Fruit fly (Drosophila melanogaster) whole organism, embryonic: ENCODE data around the gene CG42671.
A peak's percentile ranks its signal among the peaks of the same experiment; 100 is the strongest.

ENCODE experiments used
- Asciz ChIP-seq: fragments of 200-800 bp; sonication (Bioruptor generic); optimal IDR thresholded peaks from 2 replicates; lab custom pipeline; 2017; ENCODE audit warnings: missing biosample characterization, mild to moderate bottlenecking, missing genetic modification characterization, missing genetic modification reagents
- Blimp-1 ChIP-seq: fragments of 200-800 bp; sonication (Bioruptor generic); optimal IDR thresholded peaks from 3 replicates; lab custom pipeline; 2018; ENCODE audit warnings: missing biosample characterization, missing genetic modification characterization, mild to moderate bottlenecking, moderate library complexity, missing genetic modification reagents
- Bteb2 ChIP-seq: fragments of 200-800 bp; sonication (Bioruptor generic); optimal IDR thresholded peaks from 2 replicates; lab custom pipeline; 2016; ENCODE audit warnings: missing biosample characterization, missing genetic modification characterization
- CG10267 ChIP-seq: fragments of 200-800 bp; sonication (Bioruptor generic); optimal IDR thresholded peaks from 2 replicates; lab custom pipeline; 2018; ENCODE audit warnings: missing biosample characterization, mild to moderate bottlenecking, missing genetic modification characterization, moderate library complexity
- CG10366 ChIP-seq: fragments of 200-800 bp; sonication (Bioruptor generic); IDR thresholded peaks from 2 replicates; pipeline ENCODE4 v1.3.6; 2022; ENCODE audit warnings: missing biosample characterization, missing genetic modification characterization
- CG12104 ChIP-seq: fragments of 200-800 bp; sonication (Bioruptor generic); optimal IDR thresholded peaks from 3 replicates; lab custom pipeline; 2016; ENCODE audit warnings: missing biosample characterization, missing genetic modification characterization
- CG12391 ChIP-seq: fragments of 200-800 bp; sonication (Bioruptor generic); optimal IDR thresholded peaks from 3 replicates; lab custom pipeline; 2018; ENCODE audit warnings: missing biosample characterization, mild to moderate bottlenecking, missing genetic modification characterization, moderate library complexity
- CG12942 ChIP-seq: fragments of 200-800 bp; sonication (Bioruptor generic); optimal IDR thresholded peaks from 3 replicates; lab custom pipeline; 2016; ENCODE audit warnings: missing biosample characterization, missing genetic modification characterization
- CG14014 ChIP-seq: fragments of 200-800 bp; sonication (Bioruptor generic); IDR thresholded peaks from 2 replicates; pipeline ENCODE4 v1.3.6; 2022; ENCODE audit warnings: missing biosample characterization, missing genetic modification characterization
- CG14441 ChIP-seq: fragments of 200-800 bp; sonication (Bioruptor generic); IDR thresholded peaks from 2 replicates; pipeline ENCODE4 v1.3.6; 2022; ENCODE audit warnings: missing biosample characterization, missing genetic modification characterization
- CG15269 ChIP-seq: fragments of 200-800 bp; sonication (Bioruptor generic); optimal IDR thresholded peaks from 2 replicates; lab custom pipeline; 2018; ENCODE audit warnings: missing biosample characterization, mild to moderate bottlenecking, missing genetic modification characterization, moderate library complexity
- CG1832 ChIP-seq: fragments of 200-800 bp; sonication (Bioruptor generic); optimal IDR thresholded peaks from 2 replicates; lab custom pipeline; 2017; ENCODE audit warnings: missing biosample characterization, mild to moderate bottlenecking, missing genetic modification characterization, inconsistent platforms
- CG2202 ChIP-seq: fragments of 200-800 bp; sonication (Bioruptor generic); optimal IDR thresholded peaks from 2 replicates; lab custom pipeline; 2018; ENCODE audit warnings: missing biosample characterization, mild to moderate bottlenecking, missing genetic modification characterization
- CG30020 ChIP-seq: fragments of 200-800 bp; optimal IDR thresholded peaks from 2 replicates; lab custom pipeline; 2019; ENCODE audit warnings: missing biosample characterization, mild to moderate bottlenecking, missing genetic modification characterization, moderate library complexity
- CG31224 ChIP-seq: fragments of 200-800 bp; sonication (Bioruptor generic); IDR thresholded peaks from 2 replicates; pipeline ENCODE4 v1.3.6; 2022; ENCODE audit warnings: missing biosample characterization, missing genetic modification characterization
- CG32767 ChIP-seq: fragments of 200-800 bp; sonication (Bioruptor generic); IDR thresholded peaks from 2 replicates; pipeline ENCODE4 v1.3.6; 2022; ENCODE audit warnings: missing biosample characterization, missing genetic modification characterization
- CG34224 ChIP-seq: fragments of 200-800 bp; sonication (Bioruptor generic); IDR thresholded peaks from 3 replicates; pipeline ENCODE4 v1.3.6; 2022; ENCODE audit warnings: missing biosample characterization, missing genetic modification characterization; ENCODE audit not compliant: partially characterized antibody
- CG4707 ChIP-seq: fragments of 200-800 bp; sonication (Bioruptor generic); optimal IDR thresholded peaks from 2 replicates; lab custom pipeline; 2018; ENCODE audit warnings: missing biosample characterization, mild to moderate bottlenecking, missing genetic modification characterization, moderate library complexity
- CG7963 ChIP-seq: fragments of 200-800 bp; sonication (Bioruptor generic); IDR thresholded peaks from 3 replicates; pipeline ENCODE4 v1.3.6; 2022; ENCODE audit warnings: missing biosample characterization, missing genetic modification characterization; ENCODE audit not compliant: partially characterized antibody
- CG8944 ChIP-seq: fragments of 200-800 bp; sonication (Bioruptor generic); optimal IDR thresholded peaks from 3 replicates; lab custom pipeline; 2016; ENCODE audit warnings: missing biosample characterization, missing genetic modification characterization
- D19A ChIP-seq: fragments of 200-800 bp; optimal IDR thresholded peaks from 3 replicates; lab custom pipeline; 2019; ENCODE audit warnings: missing biosample characterization, mild to moderate bottlenecking, missing genetic modification characterization, moderate library complexity
- Dbx ChIP-seq: fragments of 200-800 bp; sonication (Bioruptor generic); IDR thresholded peaks from 3 replicates; pipeline ENCODE4 v1.3.6; 2022; ENCODE audit warnings: missing biosample characterization, missing genetic modification characterization
- Drgx ChIP-seq: fragments of 200-800 bp; sonication (Bioruptor generic); IDR thresholded peaks from 2 replicates; pipeline ENCODE4 v1.3.6; 2022; ENCODE audit warnings: missing biosample characterization, missing genetic modification characterization
- E2f1 ChIP-seq: fragments of 200-800 bp; sonication (Bioruptor generic); IDR thresholded peaks from 2 replicates; pipeline ENCODE4 v1.3.6; 2022; ENCODE audit warnings: missing biosample characterization, missing genetic modification characterization
- Fer3 ChIP-seq: fragments of 200-800 bp; sonication (Bioruptor generic); optimal IDR thresholded peaks from 2 replicates; lab custom pipeline; 2018; ENCODE audit warnings: missing biosample characterization, mild to moderate bottlenecking, missing genetic modification characterization, moderate library complexity
- HLH3B ChIP-seq: fragments of 200-800 bp; sonication (Bioruptor generic); IDR thresholded peaks from 2 replicates; pipeline ENCODE4 v1.3.6; 2022; ENCODE audit warnings: missing biosample characterization, missing genetic modification characterization
- Hr51 ChIP-seq, 2 experiments: fragments of 200-800 bp; sonication (Bioruptor generic); optimal IDR thresholded peaks; 2 replicates in 1 of 2; 3 replicates in 1 of 2; lab custom pipeline; 2016 to 2018; ENCODE audit warnings: missing biosample characterization in 2 of 2, missing genetic modification characterization in 2 of 2, mild to moderate bottlenecking in 1 of 2, moderate library complexity in 1 of 2
- Kr ChIP-seq: fragments of 200-800 bp; sonication (Bioruptor generic); optimal IDR thresholded peaks from 2 replicates; lab custom pipeline; 2017; ENCODE audit warnings: missing biosample characterization, mild to moderate bottlenecking, missing genetic modification characterization
- NFAT ChIP-seq: fragments of 200-800 bp; sonication (Bioruptor generic); IDR thresholded peaks from 2 replicates; pipeline ENCODE4 v1.3.6; 2022; ENCODE audit warnings: missing biosample characterization, missing genetic modification characterization
- Poxn ChIP-seq: fragments of 200-800 bp; sonication (Bioruptor generic); IDR thresholded peaks from 2 replicates; pipeline ENCODE4 v1.3.6; 2022; ENCODE audit warnings: missing biosample characterization, missing genetic modification characterization
- Xbp1 ChIP-seq: fragments of 200-800 bp; sonication (Bioruptor generic); optimal IDR thresholded peaks from 3 replicates; lab custom pipeline; 2016; ENCODE audit warnings: missing biosample characterization, mild to moderate bottlenecking, missing genetic modification characterization
- az2 ChIP-seq: fragments of 200-800 bp; sonication (Bioruptor generic); optimal IDR thresholded peaks from 3 replicates; lab custom pipeline; 2016; ENCODE audit warnings: missing biosample characterization, missing genetic modification characterization
- bbx ChIP-seq: fragments of 200-800 bp; sonication (Bioruptor generic); IDR thresholded peaks from 2 replicates; pipeline ENCODE4 v1.3.6; 2022; ENCODE audit warnings: missing biosample characterization, missing genetic modification characterization; ENCODE audit not compliant: partially characterized antibody
- chn ChIP-seq: fragments of 200-800 bp; sonication (Bioruptor generic); optimal IDR thresholded peaks from 2 replicates; lab custom pipeline; 2016; ENCODE audit warnings: missing biosample characterization, missing genetic modification characterization
- disco-r ChIP-seq: fragments of 200-800 bp; sonication (Bioruptor generic); optimal IDR thresholded peaks from 2 replicates; lab custom pipeline; 2016; ENCODE audit warnings: missing biosample characterization, missing genetic modification characterization
- dm ChIP-seq: fragments of 200-800 bp; sonication (Bioruptor generic); optimal IDR thresholded peaks from 3 replicates; lab custom pipeline; 2016; ENCODE audit warnings: missing biosample characterization, missing genetic modification characterization
- dmrt11E ChIP-seq: fragments of 200-800 bp; sonication (Bioruptor generic); optimal IDR thresholded peaks from 3 replicates; lab custom pipeline; 2018; ENCODE audit warnings: missing biosample characterization, mild to moderate bottlenecking, missing genetic modification characterization, moderate library complexity
- dysf ChIP-seq: fragments of 200-800 bp; sonication (Bioruptor generic); IDR thresholded peaks from 3 replicates; pipeline ENCODE4 v1.3.6; 2022; ENCODE audit warnings: missing biosample characterization, missing genetic modification characterization
- exex ChIP-seq: fragments of 200-800 bp; sonication (Bioruptor generic); optimal IDR thresholded peaks from 4 replicates; lab custom pipeline; 2018; ENCODE audit warnings: missing biosample characterization, mild to moderate bottlenecking, missing genetic modification characterization, moderate library complexity
- fu2 ChIP-seq: fragments of 200-800 bp; sonication (Bioruptor generic); optimal IDR thresholded peaks from 2 replicates; lab custom pipeline; 2016; ENCODE audit warnings: missing biosample characterization, missing genetic modification characterization
- hkb ChIP-seq, 2 experiments: fragments of 200-800 bp in 1 of 2; fragments of >200 bp in 1 of 2; sonication (Bioruptor generic) in 1 of 2; IDR thresholded peaks in 1 of 2; optimal IDR thresholded peaks in 1 of 2; 2 replicates each; pipeline versions ENCODE4 v1.3.6 to Lab custom; 2017 to 2022; ENCODE audit warnings: missing biosample characterization in 1 of 2, missing genetic modification characterization in 1 of 2
- knrl ChIP-seq: fragments of 200-800 bp; sonication (Bioruptor generic); IDR thresholded peaks from 3 replicates; pipeline ENCODE4 v1.3.6; 2022; ENCODE audit warnings: missing biosample characterization, missing genetic modification characterization; ENCODE audit not compliant: partially characterized antibody
- lab ChIP-seq: fragments of 200-800 bp; sonication (Bioruptor generic); optimal IDR thresholded peaks from 3 replicates; lab custom pipeline; 2017; ENCODE audit warnings: missing biosample characterization, missing genetic modification characterization, mild to moderate bottlenecking, moderate library complexity, missing genetic modification reagents
- lov ChIP-seq, 2 experiments: fragments of 200-800 bp in 1 of 2; fragments of >200 bp in 1 of 2; sonication (Bioruptor generic) in 1 of 2; IDR thresholded peaks in 1 of 2; optimal IDR thresholded peaks in 1 of 2; 2 replicates in 1 of 2; 3 replicates in 1 of 2; pipeline versions ENCODE4 v1.3.6 to Lab custom; 2017 to 2022; ENCODE audit warnings: missing biosample characterization in 1 of 2, missing genetic modification characterization in 1 of 2
- prd ChIP-seq, 3 experiments: fragments of >200 bp in 2 of 3; fragments of 200-800 bp in 1 of 3; sonication (Bioruptor generic) in 1 of 3; optimal IDR thresholded peaks in 2 of 3; IDR thresholded peaks in 1 of 3; 2 replicates in 2 of 3; 3 replicates in 1 of 3; pipeline versions ENCODE4 v1.3.6 to Lab custom; 2017 to 2022; ENCODE audit warnings: missing biosample characterization in 1 of 3, missing genetic modification characterization in 1 of 3
- usp ChIP-seq: fragments of >200 bp; optimal IDR thresholded peaks from 2 replicates; lab custom pipeline; 2017; ENCODE audit warnings: missing biosample characterization, missing genetic modification characterization
- vvl ChIP-seq: fragments of 200-800 bp; sonication (Bioruptor generic); IDR thresholded peaks from 2 replicates; pipeline ENCODE4 v1.3.6; 2022; ENCODE audit warnings: missing biosample characterization, missing genetic modification characterization
- zfh1 ChIP-seq: fragments of 200-800 bp; sonication (Bioruptor generic); IDR thresholded peaks from 3 replicates; pipeline ENCODE4 v1.3.6; 2022; ENCODE audit warnings: missing biosample characterization, missing genetic modification characterization

The CG42671 gene

dm6 chr3L:11173049-11173564 lies 41.2 kb upstream of the CG42671 start, which contains the start of gene CG14142 (continued):
- TF ChIP-seq CG7963 (no peak), CG32767 (no peak), Blimp-1 (GFP tag; lab: Kevin White, UChicago) (peak; percentile 39), knrl (GFP tag; lab: Robert Waterston, UW) (no peak), NFAT (GFP tag; lab: Robert Waterston, UW) (no peak), az2 (GFP tag; lab: Kevin White, UChicago) (no peak), Asciz (GFP tag; lab: Kevin White, UChicago) (no peak), CG12391 (tag; lab: Kevin White, UChicago) (peak; percentile 6), Fer3 (no peak), CG2202 (tag; lab: Kevin White, UChicago) (no peak), bbx (GFP tag; lab: Robert Waterston, UW) (no peak), D19A (no peak), vvl (0 out of 2 replicates have a peak, but pooled peaks have one; percentile 16), Dbx (GFP tag; lab: Robert Waterston, UW) (no peak), zfh1 (GFP tag; lab: Robert Waterston, UW) (peak; percentile 58; the same call in 1 of the 3 replicates), prd (optimal IDR thresholded peaks at IDR 0.05; lab: Kevin White, UChicago) (no peak), prd (GFP tag; IDR thresholded peaks at IDR 0.05; lab: Robert Waterston, UW) (0 out of 3 replicates have a peak, but pooled peaks have one; percentile 32), CG1832 (no peak), Kr (GFP tag; lab: Kevin White, UChicago) (no peak), E2f1 (GFP tag; lab: Robert Waterston, UW) (0 out of 2 replicates have a peak, but pooled peaks have one; percentile 12), CG14441 (GFP tag; lab: Robert Waterston, UW) (no peak), CG4707 (GFP tag; lab: Kevin White, UChicago) (peak; percentile 16), lov (optimal IDR thresholded peaks at IDR 0.05; lab: Kevin White, UChicago) (no peak), lov (GFP tag; IDR thresholded peaks at IDR 0.05; lab: Robert Waterston, UW) (no peak), Bteb2 (GFP tag; lab: Kevin White, UChicago) (no peak), CG34224 (GFP tag; lab: Robert Waterston, UW) (no peak), dmrt11E (peak; percentile 8), CG30020 (tag; lab: Kevin White, UChicago) (no peak), exex (no peak), Poxn (GFP tag; lab: Robert Waterston, UW) (no peak), CG12104 (GFP tag; lab: Kevin White, UChicago) (no peak), usp (no peak), CG12942 (GFP tag; lab: Kevin White, UChicago) (no peak), hkb (optimal IDR thresholded peaks at IDR 0.05; lab: Kevin White, UChicago) (no peak), hkb (GFP tag; IDR thresholded peaks at IDR 0.05; lab: Robert Waterston, UW) (0 out of 2 replicates have a peak, but pooled peaks have one; percentile 16), CG14014 (GFP tag; lab: Robert Waterston, UW) (no peak), Drgx (GFP tag; lab: Robert Waterston, UW) (peak; percentile 17; the same call in 1 of the 2 replicates), CG10267 (tag; lab: Kevin White, UChicago) (no peak), HLH3B (GFP tag; lab: Robert Waterston, UW) (0 out of 2 replicates have a peak, but pooled peaks have one; percentile 6), Hr51 (GFP tag; optimal IDR thresholded peaks at IDR 0.05; lab: Kevin White, UChicago) (no peak), dysf (GFP tag; lab: Robert Waterston, UW) (0 out of 3 replicates have a peak, but pooled peaks have one; percentile 12), CG10366 (GFP tag; lab: Robert Waterston, UW) (no peak; the same call in 1 of the 2 replicates), fu2 (no peak), lab (GFP tag; lab: Kevin White, UChicago) (no peak), chn (GFP tag; lab: Kevin White, UChicago) (no peak), CG15269 (tag; lab: Kevin White, UChicago) (no peak), CG8944 (GFP tag; lab: Kevin White, UChicago) (no peak), Xbp1 (GFP tag; lab: Kevin White, UChicago) (peak; percentile 2), dm (no peak), disco-r (no peak), CG31224 (GFP tag; lab: Robert Waterston, UW) (no peak)
